Worm (Caenorhabditis elegans) whole organism, L3 larva: ENCODE measurements around the gene T08B6.9.

Experiments used
- R02D3.7 ChIP-seq: fragments of 150-350 bp; optimal IDR thresholded peaks from 2 replicates; lab custom pipeline; 2014; ENCODE audit warnings: missing biosample characterization, missing genetic modification characterization
- ZK546.5 ChIP-seq: sonication (generic microtip); optimal IDR thresholded peaks from 2 replicates; lab custom pipeline; 2017; ENCODE audit warnings: missing biosample characterization, missing genetic modification characterization
- ama-1 ChIP-seq: fragments of 150-350 bp; optimal IDR thresholded peaks from 2 replicates; lab custom pipeline; 2018
- ceh-16 ChIP-seq: sonication (generic microtip); optimal IDR thresholded peaks from 2 replicates; lab custom pipeline; 2017; ENCODE audit warnings: missing biosample characterization, missing genetic modification characterization
- ceh-28 ChIP-seq: fragments of 150-350 bp; optimal IDR thresholded peaks from 2 replicates; lab custom pipeline; 2014; ENCODE audit warnings: missing biosample characterization, missing genetic modification reagents, missing genetic modification characterization
- ceh-82 ChIP-seq: fragments of 150-350 bp; optimal IDR thresholded peaks from 2 replicates; lab custom pipeline; 2014; ENCODE audit warnings: missing biosample characterization, missing genetic modification characterization
- ceh-9 ChIP-seq: sonication (generic microtip); optimal IDR thresholded peaks from 2 replicates; lab custom pipeline; 2018; ENCODE audit warnings: missing biosample characterization, missing genetic modification characterization
- egl-27 ChIP-seq: sonication (generic microtip); optimal IDR thresholded peaks from 4 replicates; lab custom pipeline; 2017; ENCODE audit warnings: missing biosample characterization, missing genetic modification reagents, missing genetic modification characterization
- egl-5 ChIP-seq: fragments of 150-350 bp; optimal IDR thresholded peaks from 2 replicates; lab custom pipeline; 2017; ENCODE audit warnings: missing biosample characterization, missing genetic modification reagents, missing genetic modification characterization, inconsistent platforms
- elt-1 ChIP-seq: fragments of 150-350 bp; optimal IDR thresholded peaks from 2 replicates; lab custom pipeline; 2014; ENCODE audit warnings: missing biosample characterization, missing genetic modification characterization
- elt-2 ChIP-seq: sonication (generic microtip); optimal IDR thresholded peaks from 2 replicates; lab custom pipeline; 2016; ENCODE audit warnings: missing genetic modification reagents, mild to moderate bottlenecking, missing genetic modification characterization, missing compliant biosample characterization
- elt-3 ChIP-seq, 3 experiments: fragments of 150-350 bp in 1 of 3; sonication (generic microtip) in 2 of 3; optimal IDR thresholded peaks; 2 replicates in 2 of 3; 4 replicates in 1 of 3; lab custom pipeline; 2014 to 2017; ENCODE audit warnings: missing biosample characterization in 3 of 3, missing genetic modification characterization in 3 of 3
- eor-1 ChIP-seq, 2 experiments: fragments of 150-350 bp; optimal IDR thresholded peaks; 2 replicates each; lab custom pipeline; 2014 to 2018; ENCODE audit warnings: missing biosample characterization in 2 of 2, missing genetic modification characterization in 2 of 2
- fkh-10 ChIP-seq: sonication (generic microtip); optimal IDR thresholded peaks from 2 replicates; lab custom pipeline; 2017; ENCODE audit warnings: missing biosample characterization, missing genetic modification reagents, missing genetic modification characterization
- fkh-2 ChIP-seq: fragments of 150-350 bp; optimal IDR thresholded peaks from 2 replicates; lab custom pipeline; 2014; ENCODE audit warnings: missing biosample characterization, missing genetic modification reagents, missing genetic modification characterization
- hmg-11 ChIP-seq: sonication (generic microtip); optimal IDR thresholded peaks from 2 replicates; lab custom pipeline; 2016; ENCODE audit warnings: missing genetic modification characterization, missing compliant biosample characterization
- jun-1 ChIP-seq: fragments of 150-350 bp; optimal IDR thresholded peaks from 2 replicates; lab custom pipeline; 2014; ENCODE audit warnings: missing biosample characterization, missing genetic modification reagents, missing genetic modification characterization
- lin-15B ChIP-seq: fragments of 150-350 bp; optimal IDR thresholded peaks from 2 replicates; lab custom pipeline; 2014; ENCODE audit warnings: missing biosample characterization, missing genetic modification characterization
- lin-39 ChIP-seq: fragments of 150-350 bp; optimal IDR thresholded peaks from 2 replicates; lab custom pipeline; 2018; ENCODE audit warnings: missing biosample characterization, missing genetic modification reagents, missing genetic modification characterization
- lsy-12 ChIP-seq: sonication (generic microtip); optimal IDR thresholded peaks from 2 replicates; lab custom pipeline; 2016; ENCODE audit warnings: mild to moderate bottlenecking, missing genetic modification characterization, missing compliant biosample characterization
- mdl-1 ChIP-seq: fragments of 150-350 bp; optimal IDR thresholded peaks from 2 replicates; lab custom pipeline; 2014; ENCODE audit warnings: missing biosample characterization, missing genetic modification characterization
- mml-1 ChIP-seq: fragments of 150-350 bp; sonication (generic microtip); optimal IDR thresholded peaks from 3 replicates; lab custom pipeline; 2014; ENCODE audit warnings: missing biosample characterization, missing genetic modification characterization
- nhr-12 ChIP-seq: fragments of 150-350 bp; optimal IDR thresholded peaks from 2 replicates; lab custom pipeline; 2014; ENCODE audit warnings: missing biosample characterization, missing genetic modification characterization
- nhr-237 ChIP-seq: fragments of 150-350 bp; optimal IDR thresholded peaks from 2 replicates; lab custom pipeline; 2014; ENCODE audit warnings: missing biosample characterization, missing genetic modification characterization
- nhr-25 ChIP-seq: sonication (generic microtip); optimal IDR thresholded peaks from 2 replicates; lab custom pipeline; 2017; ENCODE audit warnings: missing biosample characterization, missing genetic modification characterization
- nhr-28 ChIP-seq: fragments of 150-350 bp; optimal IDR thresholded peaks from 2 replicates; lab custom pipeline; 2014; ENCODE audit warnings: missing biosample characterization, missing genetic modification characterization
- nhr-43 ChIP-seq: sonication (generic microtip); optimal IDR thresholded peaks from 2 replicates; lab custom pipeline; 2016; ENCODE audit warnings: mild to moderate bottlenecking, missing genetic modification characterization, missing compliant biosample characterization; ENCODE audit not compliant: poor library complexity, severe bottlenecking
- nhr-67 ChIP-seq: fragments of 150-350 bp; optimal IDR thresholded peaks from 2 replicates; lab custom pipeline; 2014; ENCODE audit warnings: missing biosample characterization, missing genetic modification characterization
- nhr-77 ChIP-seq: fragments of 150-350 bp; optimal IDR thresholded peaks from 2 replicates; lab custom pipeline; 2014; ENCODE audit warnings: missing biosample characterization, missing genetic modification characterization
- pha-4 ChIP-seq: fragments of 150-350 bp; optimal IDR thresholded peaks from 2 replicates; lab custom pipeline; 2014; ENCODE audit warnings: missing biosample characterization, missing genetic modification reagents, missing genetic modification characterization
- pqm-1 ChIP-seq: fragments of 150-350 bp; optimal IDR thresholded peaks from 2 replicates; lab custom pipeline; 2017; ENCODE audit warnings: missing biosample characterization, missing genetic modification characterization, inconsistent platforms
- skn-1 ChIP-seq: fragments of 150-350 bp; optimal IDR thresholded peaks from 2 replicates; lab custom pipeline; 2014; ENCODE audit warnings: missing biosample characterization, missing genetic modification characterization
- snpc-4 ChIP-seq: fragments of 150-350 bp; optimal IDR thresholded peaks from 2 replicates; lab custom pipeline; 2014; ENCODE audit warnings: missing biosample characterization, missing genetic modification characterization
- unc-39 ChIP-seq: sonication (generic microtip); optimal IDR thresholded peaks from 4 replicates; lab custom pipeline; 2017; ENCODE audit warnings: missing biosample characterization, missing genetic modification characterization
- unc-62 ChIP-seq: fragments of 150-350 bp; sonication (generic microtip); optimal IDR thresholded peaks from 4 replicates; lab custom pipeline; 2014; ENCODE audit warnings: missing biosample characterization, missing genetic modification reagents, missing genetic modification characterization
- zag-1 ChIP-seq: fragments of 150-350 bp; optimal IDR thresholded peaks from 2 replicates; lab custom pipeline; 2014; ENCODE audit warnings: missing biosample characterization, missing genetic modification characterization
- ztf-11 ChIP-seq: fragments of 150-350 bp; optimal IDR thresholded peaks from 2 replicates; lab custom pipeline; 2014; ENCODE audit warnings: missing biosample characterization, missing genetic modification characterization
- ztf-4 ChIP-seq: fragments of 150-350 bp; optimal IDR thresholded peaks from 2 replicates; lab custom pipeline; 2014; ENCODE audit warnings: missing biosample characterization, missing genetic modification characterization

The T08B6.9 gene

DNA sequence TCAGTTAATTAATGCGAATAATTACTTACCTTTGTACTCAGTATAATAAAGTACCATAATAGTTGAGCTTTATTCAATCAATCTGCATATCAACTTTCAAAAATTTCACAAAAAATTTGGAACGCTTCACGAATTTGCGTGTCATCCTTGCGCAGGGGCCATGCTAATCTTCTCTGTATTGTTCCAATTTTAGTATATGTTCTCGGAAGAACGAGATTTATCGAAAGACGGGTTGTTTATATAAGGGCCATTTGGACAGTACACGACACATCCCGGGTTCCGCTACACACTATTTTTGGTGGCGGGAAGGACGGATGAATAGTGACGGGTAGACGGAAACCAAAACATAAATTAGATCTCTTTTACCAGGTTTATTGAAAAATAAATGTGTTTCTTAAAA, 26.1 kb upstream of the T08B6.9 start:
- TF ChIP-seq ceh-16 (tag; lab: Kevin White, UChicago) (no peak), nhr-25 (tag; lab: Kevin White, UChicago) (no peak), ceh-28 (no peak), lin-15B (tag; lab: Kevin White, UChicago) (no peak), elt-2 (tag; lab: Kevin White, UChicago) (no peak), mdl-1 (no peak), ztf-4 (tag; lab: Kevin White, UChicago) (no peak), ztf-11 (tag; lab: Kevin White, UChicago) (no peak), ama-1 (lab: Kevin White, UChicago) (no peak), pqm-1 (no peak), lin-39 (tag; lab: Kevin White, UChicago) (no peak), nhr-12 (tag; lab: Kevin White, UChicago) (no peak), nhr-67 (tag; lab: Kevin White, UChicago) (no peak), hmg-11 (no peak), zag-1 (tag; lab: Kevin White, UChicago) (no peak)

ce11 chrIV:4866599-4866998, 24.0 kb upstream of the T08B6.9 start:
- TF ChIP-seq ama-1 (lab: Kevin White, UChicago) (no peak), ceh-82 (tag; lab: Kevin White, UChicago) (no peak), R02D3.7 (tag; lab: Kevin White, UChicago) (no peak), nhr-28 (tag; lab: Kevin White, UChicago) (no peak), jun-1 (no peak), pqm-1 (no peak), mdl-1 (no peak), ceh-28 (no peak), ZK546.5 (tag; lab: Kevin White, UChicago) (no peak), elt-1 (tag; lab: Kevin White, UChicago) (no peak), elt-3 (tag; optimal IDR thresholded peaks at IDR 0.05; lab: Kevin White, UChicago) (no peak), skn-1 (tag; lab: Kevin White, UChicago) (no peak), lsy-12 (tag; lab: Kevin White, UChicago) (no peak), fkh-10 (GFP tag; lab: Kevin White, UChicago) (no peak), mml-1 (tag; lab: Kevin White, UChicago) (no peak), unc-39 (tag; lab: Kevin White, UChicago) (no peak)

ce11 chrIV:4867610-4868009, 23.0 kb upstream of the T08B6.9 start, which contains the start of gene str-172:
str-172 (minus strand) TSS chrIV:4867710.
- no peak for TF ChIP-seq snpc-4 (tag; lab: Kevin White, UChicago)
- TF ChIP-seq nhr-237 (tag; lab: Kevin White, UChicago) = no peak
- no peak for TF ChIP-seq R02D3.7 (tag; lab: Kevin White, UChicago)
- TF ChIP-seq, all 47 proteins: peak for 0

- no peak for TF ChIP-seq elt-2 (tag; lab: Kevin White, UChicago)
- no peak for TF ChIP-seq ama-1 (lab: Kevin White, UChicago)
- no peak for TF ChIP-seq unc-62
- TF ChIP-seq R02D3.7 (tag; lab: Kevin White, UChicago) = no peak
- no peak for TF ChIP-seq nhr-77 (tag; lab: Kevin White, UChicago)
- TF ChIP-seq ceh-9 (tag; lab: Kevin White, UChicago) = no peak
- no peak for TF ChIP-seq pha-4 (tag; lab: Kevin White, UChicago)
- TF ChIP-seq jun-1 = no peak
- no peak for TF ChIP-seq fkh-2 (tag; lab: Kevin White, UChicago)
- TF ChIP-seq nhr-12 (tag; lab: Kevin White, UChicago) = no peak
- TF ChIP-seq ZK546.5 (tag; lab: Kevin White, UChicago) = no peak
- no peak for TF ChIP-seq egl-27 (tag; lab: Kevin White, UChicago)
- no peak for TF ChIP-seq lin-15B (tag; lab: Kevin White, UChicago)
- no peak for TF ChIP-seq ceh-82 (tag; lab: Kevin White, UChicago)
- no peak for TF ChIP-seq egl-5 (tag; lab: Kevin White, UChicago)
- TF ChIP-seq eor-1 (tag; optimal IDR thresholded peaks at IDR 0.05; lab: Kevin White, UChicago) = no peak
- no peak for TF ChIP-seq nhr-43 (tag; lab: Kevin White, UChicago)
Measured at ce11 chrIV:4870546-4870945, 20.1 kb upstream of the T08B6.9 start, which contains the start of gene str-175. str-175 (minus strand) TSS chrIV:4870646.
